Fruit fly (Drosophila melanogaster) whole organism, embryonic: Measurements from ENCODE around the gene Rbf2.

Source experiments
- Atf6 ChIP-seq: fragments of 200-800 bp; sonication (Bioruptor generic); IDR thresholded peaks from 2 replicates; pipeline ENCODE4 v1.3.6; 2022; ENCODE audit warnings: missing biosample characterization, missing genetic modification characterization
- BEAF-32 ChIP-seq: fragments of 200-800 bp; sonication (Bioruptor generic); optimal IDR thresholded peaks from 3 replicates; lab custom pipeline; 2017; ENCODE audit warnings: missing biosample characterization, missing genetic modification characterization, mild to moderate bottlenecking, moderate library complexity, missing genetic modification reagents
- Bgb ChIP-seq: fragments of 200-800 bp; sonication (Bioruptor generic); IDR thresholded peaks from 2 replicates; pipeline ENCODE4 v1.3.6; 2022; ENCODE audit warnings: missing biosample characterization, missing genetic modification characterization; ENCODE audit not compliant: partially characterized antibody
- CG1024 ChIP-seq: fragments of 200-800 bp; sonication (Bioruptor generic); IDR thresholded peaks from 2 replicates; pipeline ENCODE4 v1.3.6; 2022; ENCODE audit warnings: missing biosample characterization, missing genetic modification characterization
- CG10267 ChIP-seq: fragments of 200-800 bp; sonication (Bioruptor generic); optimal IDR thresholded peaks from 2 replicates; lab custom pipeline; 2018; ENCODE audit warnings: missing biosample characterization, mild to moderate bottlenecking, missing genetic modification characterization, moderate library complexity
- CG11695 ChIP-seq: fragments of 200-800 bp; sonication (Bioruptor generic); IDR thresholded peaks from 3 replicates; pipeline ENCODE4 v1.3.6; 2022; ENCODE audit warnings: missing biosample characterization, missing genetic modification characterization
- CG11723 ChIP-seq: fragments of 200-800 bp; sonication (Bioruptor generic); optimal IDR thresholded peaks from 2 replicates; lab custom pipeline; 2017; ENCODE audit warnings: missing biosample characterization, mild to moderate bottlenecking, missing genetic modification characterization
- CG12299 ChIP-seq: fragments of 200-800 bp; sonication (Bioruptor generic); optimal IDR thresholded peaks from 2 replicates; lab custom pipeline; 2018; ENCODE audit warnings: missing biosample characterization, mild to moderate bottlenecking, missing genetic modification characterization
- CG13287 ChIP-seq: fragments of 200-800 bp; sonication (Bioruptor generic); IDR thresholded peaks from 2 replicates; pipeline ENCODE4 v1.3.6; 2022; ENCODE audit warnings: missing biosample characterization, missing genetic modification characterization; ENCODE audit not compliant: partially characterized antibody
- CG14710 ChIP-seq: fragments of 200-800 bp; sonication (Bioruptor generic); optimal IDR thresholded peaks from 3 replicates; lab custom pipeline; 2019; ENCODE audit warnings: missing biosample characterization, mild to moderate bottlenecking, missing genetic modification characterization, moderate library complexity
- CG14860 ChIP-seq: fragments of 200-800 bp; sonication (Bioruptor generic); IDR thresholded peaks from 3 replicates; pipeline ENCODE4 v1.3.6; 2022; ENCODE audit warnings: missing biosample characterization, missing genetic modification characterization; ENCODE audit not compliant: partially characterized antibody
- CG15514 ChIP-seq: fragments of 200-800 bp; sonication (Bioruptor generic); optimal IDR thresholded peaks from 3 replicates; lab custom pipeline; 2017; ENCODE audit warnings: missing biosample characterization, missing genetic modification characterization, mild to moderate bottlenecking, moderate library complexity, missing genetic modification reagents
- CG1603 ChIP-seq: fragments of 200-800 bp; sonication (Bioruptor generic); optimal IDR thresholded peaks from 2 replicates; lab custom pipeline; 2019; ENCODE audit warnings: missing biosample characterization, mild to moderate bottlenecking, missing genetic modification characterization, moderate library complexity
- CG17328 ChIP-seq: fragments of 200-800 bp; sonication (Bioruptor generic); IDR thresholded peaks from 2 replicates; pipeline ENCODE4 v1.3.6; 2022; ENCODE audit warnings: missing biosample characterization, missing genetic modification characterization
- CG17829 ChIP-seq: fragments of 200-800 bp; optimal IDR thresholded peaks from 2 replicates; lab custom pipeline; 2019; ENCODE audit warnings: missing biosample characterization, mild to moderate bottlenecking, missing genetic modification characterization, moderate library complexity
- CG3281 ChIP-seq: fragments of 200-800 bp; sonication (Bioruptor generic); optimal IDR thresholded peaks from 3 replicates; lab custom pipeline; 2017; ENCODE audit warnings: missing biosample characterization, mild to moderate bottlenecking, missing genetic modification characterization
- CG34422 ChIP-seq: fragments of 200-800 bp; sonication (Bioruptor generic); IDR thresholded peaks from 3 replicates; pipeline ENCODE4 v1.3.6; 2022; ENCODE audit warnings: missing biosample characterization, missing genetic modification characterization
- CG3995 ChIP-seq: fragments of 200-800 bp; sonication (Bioruptor generic); optimal IDR thresholded peaks from 3 replicates; lab custom pipeline; 2016; ENCODE audit warnings: missing biosample characterization, missing genetic modification characterization
- CG42726 ChIP-seq: fragments of 200-800 bp; sonication (Bioruptor generic); IDR thresholded peaks from 2 replicates; pipeline ENCODE4 v1.3.6; 2022; ENCODE audit warnings: missing biosample characterization, missing genetic modification characterization; ENCODE audit not compliant: partially characterized antibody
- Dll ChIP-seq: fragments of 200-800 bp; sonication (Bioruptor generic); IDR thresholded peaks from 4 replicates; pipeline ENCODE4 v1.3.6; 2022; ENCODE audit warnings: missing biosample characterization, missing genetic modification characterization; ENCODE audit not compliant: partially characterized antibody
- Dp ChIP-seq: fragments of 200-800 bp; sonication (Bioruptor generic); optimal IDR thresholded peaks from 2 replicates; lab custom pipeline; 2018; ENCODE audit warnings: missing biosample characterization, mild to moderate bottlenecking, missing genetic modification characterization, moderate library complexity
- Ets65A ChIP-seq: fragments of 200-800 bp; sonication (Bioruptor generic); peaks from one replicate; lab custom pipeline; 2016; ENCODE audit warnings: missing biosample characterization, missing genetic modification characterization
- HHEX ChIP-seq: fragments of 200-800 bp; sonication (Bioruptor generic); optimal IDR thresholded peaks from 3 replicates; lab custom pipeline; 2017; ENCODE audit warnings: missing biosample characterization, mild to moderate bottlenecking, missing genetic modification characterization, missing genetic modification reagents
- Hmr ChIP-seq: fragments of 200-800 bp; sonication (Bioruptor generic); optimal IDR thresholded peaks from 3 replicates; lab custom pipeline; 2017; ENCODE audit warnings: mild to moderate bottlenecking, missing biosample characterization, missing genetic modification reagents, missing genetic modification characterization
- Lhr ChIP-seq: fragments of 200-800 bp; sonication (Bioruptor generic); optimal IDR thresholded peaks from 3 replicates; lab custom pipeline; 2017; ENCODE audit warnings: mild to moderate bottlenecking, missing biosample characterization, missing genetic modification reagents, missing genetic modification characterization
- Myb ChIP-seq: fragments of 200-800 bp; sonication (Bioruptor generic); optimal IDR thresholded peaks from 2 replicates; lab custom pipeline; 2016; ENCODE audit warnings: missing biosample characterization, missing genetic modification characterization
- NFAT ChIP-seq: fragments of 200-800 bp; sonication (Bioruptor generic); IDR thresholded peaks from 2 replicates; pipeline ENCODE4 v1.3.6; 2022; ENCODE audit warnings: missing biosample characterization, missing genetic modification characterization
- Opbp ChIP-seq: fragments of 200-800 bp; sonication (Bioruptor generic); IDR thresholded peaks from 3 replicates; pipeline ENCODE4 v1.3.6; 2022; ENCODE audit warnings: missing biosample characterization, missing genetic modification characterization; ENCODE audit not compliant: partially characterized antibody
- PHDP ChIP-seq: fragments of 200-800 bp; sonication (Bioruptor generic); optimal IDR thresholded peaks from 3 replicates; lab custom pipeline; 2018; ENCODE audit warnings: missing biosample characterization, mild to moderate bottlenecking, missing genetic modification characterization, moderate library complexity
- Scr ChIP-seq: fragments of 200-800 bp; sonication (Bioruptor generic); IDR thresholded peaks from 2 replicates; pipeline ENCODE4 v1.3.6; 2022; ENCODE audit warnings: missing biosample characterization, missing genetic modification characterization; ENCODE audit not compliant: partially characterized antibody
- Sry-δ ChIP-seq: fragments of 200-800 bp; sonication (Bioruptor generic); optimal IDR thresholded peaks from 2 replicates; lab custom pipeline; 2016; ENCODE audit warnings: missing biosample characterization, missing genetic modification characterization
- TFAM ChIP-seq: fragments of 200-800 bp; sonication (Bioruptor generic); optimal IDR thresholded peaks from 2 replicates; lab custom pipeline; 2017; ENCODE audit warnings: missing biosample characterization, missing genetic modification characterization, inconsistent platforms
- abd-A ChIP-seq: fragments of 200-800 bp; sonication (Bioruptor generic); optimal IDR thresholded peaks from 3 replicates; lab custom pipeline; 2019; ENCODE audit warnings: missing biosample characterization, mild to moderate bottlenecking, missing genetic modification characterization, moderate library complexity
- caup ChIP-seq: fragments of 200-800 bp; sonication (Bioruptor generic); optimal IDR thresholded peaks from 3 replicates; lab custom pipeline; 2017; ENCODE audit warnings: missing biosample characterization, mild to moderate bottlenecking, missing genetic modification characterization, moderate library complexity; ENCODE audit not compliant: severe bottlenecking
- chinmo ChIP-seq: fragments of 200-800 bp; sonication (Bioruptor generic); IDR thresholded peaks from 4 replicates; pipeline ENCODE4 v1.3.6; 2022; ENCODE audit warnings: missing biosample characterization, missing genetic modification characterization; ENCODE audit not compliant: partially characterized antibody
- crp ChIP-seq, 2 experiments: fragments of 200-800 bp; sonication (Bioruptor generic); optimal IDR thresholded peaks; 2 replicates in 1 of 2; 3 replicates in 1 of 2; lab custom pipeline; 2017; ENCODE audit warnings: missing biosample characterization in 2 of 2, missing genetic modification characterization in 2 of 2, mild to moderate bottlenecking in 1 of 2, moderate library complexity in 1 of 2
- exex ChIP-seq: fragments of 200-800 bp; sonication (Bioruptor generic); optimal IDR thresholded peaks from 4 replicates; lab custom pipeline; 2018; ENCODE audit warnings: missing biosample characterization, mild to moderate bottlenecking, missing genetic modification characterization, moderate library complexity
- ftz-f1 ChIP-seq: fragments of 200-800 bp; sonication (Bioruptor generic); optimal IDR thresholded peaks from 2 replicates; lab custom pipeline; 2016; ENCODE audit warnings: missing biosample characterization, missing genetic modification characterization
- gfzf ChIP-seq: fragments of 200-800 bp; sonication (Bioruptor generic); optimal IDR thresholded peaks from 2 replicates; lab custom pipeline; 2016; ENCODE audit warnings: missing biosample characterization, mild to moderate bottlenecking, missing genetic modification characterization, moderate library complexity
- hth ChIP-seq: fragments of >200 bp; optimal IDR thresholded peaks from 2 replicates; lab custom pipeline; 2017; ENCODE audit warnings: inconsistent platforms
- kni ChIP-seq: fragments of 200-800 bp; sonication (Bioruptor generic); optimal IDR thresholded peaks from 3 replicates; lab custom pipeline; 2017; ENCODE audit warnings: mild to moderate bottlenecking, missing biosample characterization, missing genetic modification reagents, missing genetic modification characterization
- knrl ChIP-seq: fragments of 200-800 bp; sonication (Bioruptor generic); IDR thresholded peaks from 3 replicates; pipeline ENCODE4 v1.3.6; 2022; ENCODE audit warnings: missing biosample characterization, missing genetic modification characterization; ENCODE audit not compliant: partially characterized antibody
- nmo ChIP-seq: fragments of 200-800 bp; sonication (Bioruptor generic); optimal IDR thresholded peaks from 2 replicates; lab custom pipeline; 2018; ENCODE audit warnings: missing biosample characterization, mild to moderate bottlenecking, missing genetic modification characterization, moderate library complexity
- sisA ChIP-seq: fragments of 200-800 bp; sonication (Bioruptor generic); IDR thresholded peaks from 2 replicates; pipeline ENCODE4 v1.3.6; 2022; ENCODE audit warnings: missing biosample characterization, missing genetic modification characterization
- sob ChIP-seq: fragments of 200-800 bp; sonication (Bioruptor generic); IDR thresholded peaks from 2 replicates; pipeline ENCODE4 v1.3.6; 2022; ENCODE audit warnings: missing biosample characterization, missing genetic modification characterization
- sr ChIP-seq: fragments of 200-800 bp; sonication (Bioruptor generic); IDR thresholded peaks from 3 replicates; pipeline ENCODE4 v1.3.6; 2022; ENCODE audit warnings: missing biosample characterization, missing genetic modification characterization
- toy ChIP-seq: fragments of 200-800 bp; sonication (Bioruptor generic); IDR thresholded peaks from 2 replicates; pipeline ENCODE4 v1.3.6; 2022; ENCODE audit warnings: missing biosample characterization, missing genetic modification characterization
- wdn ChIP-seq: fragments of 200-800 bp; sonication (Bioruptor generic); IDR thresholded peaks from 2 replicates; pipeline ENCODE4 v1.3.6; 2022; ENCODE audit warnings: missing biosample characterization, missing genetic modification characterization
- wor ChIP-seq: fragments of 200-800 bp; sonication (Bioruptor generic); IDR thresholded peaks from 2 replicates; pipeline ENCODE4 v1.3.6; 2022; ENCODE audit warnings: missing biosample characterization, missing genetic modification characterization
- zen ChIP-seq: fragments of 200-800 bp; sonication (Bioruptor generic); optimal IDR thresholded peaks from 3 replicates; lab custom pipeline; 2018; ENCODE audit warnings: missing biosample characterization, mild to moderate bottlenecking, missing genetic modification characterization, moderate library complexity
- zen2 ChIP-seq: fragments of 200-800 bp; sonication (Bioruptor generic); IDR thresholded peaks from 3 replicates; pipeline ENCODE4 v1.3.6; 2022; ENCODE audit warnings: missing biosample characterization, missing genetic modification characterization; ENCODE audit not compliant: partially characterized antibody

Gene Rbf2

DNA sequence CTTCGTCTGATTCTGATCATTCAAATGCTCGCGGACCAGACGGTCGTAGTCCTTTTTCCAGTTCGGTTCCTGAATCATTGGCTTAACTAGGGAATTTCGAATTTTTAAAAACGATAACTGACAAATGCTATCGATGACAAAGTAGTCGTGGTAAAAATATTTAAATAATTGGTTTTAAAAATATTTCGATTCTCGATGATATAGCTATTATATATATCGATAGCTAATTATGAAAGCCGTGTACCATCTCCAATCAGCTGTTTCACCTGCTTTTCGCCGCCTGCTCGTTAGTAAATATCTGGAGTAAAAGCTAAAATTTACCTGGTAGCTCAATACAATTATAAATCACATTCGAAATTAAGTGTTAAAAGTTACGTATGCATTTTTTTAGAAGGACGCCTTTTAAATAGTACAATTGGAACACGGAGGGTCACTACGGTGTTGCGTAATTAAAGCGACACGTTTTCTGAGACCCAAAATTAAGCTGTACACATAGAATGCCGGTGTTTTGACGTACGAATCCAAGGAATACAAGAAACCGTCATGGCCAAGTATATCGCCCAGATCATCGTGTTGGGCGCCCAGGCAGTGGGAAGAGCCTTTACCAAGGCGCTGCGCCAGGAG, 31.5 kb upstream of the Rbf2 start, which contains the start of the genes CG5478 and blp (continued):
- TF ChIP-seq CG10267, result peak; percentile 27
- TF ChIP-seq Bgb (GFP tag; lab: Robert Waterston, UW), result peak; percentile 93
- no peak for TF ChIP-seq Atf6 (GFP tag; lab: Robert Waterston, UW)
- no peak for TF ChIP-seq hth (lab: Kevin White, UChicago)
- peak; percentile 21 for TF ChIP-seq CG17829
- peak; percentile 15 for TF ChIP-seq CG14710 (tag; lab: Kevin White, UChicago)
- TF ChIP-seq exex (tag; lab: Kevin White, UChicago), result no peak
- no peak for TF ChIP-seq Hmr (GFP tag; lab: Kevin White, UChicago)
- no peak for TF ChIP-seq wdn
- peak; percentile 94 for TF ChIP-seq Dll (GFP tag; lab: Robert Waterston, UW)
- peak; percentile 7 for TF ChIP-seq PHDP (tag; lab: Kevin White, UChicago)
- 0 out of 2 replicates have a peak, but pooled peaks have one; percentile 11 for TF ChIP-seq sob
- TF ChIP-seq sr (GFP tag; lab: Robert Waterston, UW), result no peak
- TF ChIP-seq CG42726 (GFP tag; lab: Robert Waterston, UW), result peak; percentile 33; the same call in 1 of the 2 replicates
- no peak for TF ChIP-seq TFAM (GFP tag; lab: Kevin White, UChicago)
- peak; percentile 91 for TF ChIP-seq zen2
- TF ChIP-seq CG1603, result peak; percentile 31
- peak; percentile 34; the same call in 1 of the 3 replicates for TF ChIP-seq CG34422 (GFP tag; lab: Robert Waterston, UW)
- TF ChIP-seq nmo (GFP tag; lab: Kevin White, UChicago), result peak; percentile 30
- TF ChIP-seq CG11723, result no peak
- peak; percentile 88 for TF ChIP-seq Opbp
- peak; percentile 88 for TF ChIP-seq Dp (GFP tag; lab: Kevin White, UChicago)
- TF ChIP-seq knrl (GFP tag; lab: Robert Waterston, UW), result peak; percentile 78
- no peak for TF ChIP-seq gfzf (GFP tag; lab: Kevin White, UChicago)
- peak; percentile 87 for TF ChIP-seq chinmo
- TF ChIP-seq zen, result peak; percentile 62
- peak; percentile 23 for TF ChIP-seq CG12299 (tag; lab: Kevin White, UChicago)
- TF ChIP-seq crp (GFP tag; optimal IDR thresholded peaks at IDR 0.05; lab: Kevin White, UChicago), result peak; percentile 66 to 94
- peak; percentile 98 for TF ChIP-seq CG13287
- peak; percentile 55 for TF ChIP-seq Myb (GFP tag; lab: Kevin White, UChicago)
- peak; percentile 97 for TF ChIP-seq CG3995
- peak; percentile 26 for TF ChIP-seq kni (GFP tag; lab: Kevin White, UChicago)
- TF ChIP-seq CG14860 (GFP tag; lab: Robert Waterston, UW), result peak; percentile 92
- peak; percentile 73 for TF ChIP-seq abd-A
- TF ChIP-seq wor (GFP tag; lab: Robert Waterston, UW), result no peak
- peak; percentile 5 for TF ChIP-seq CG15514
- TF ChIP-seq Scr, result peak; percentile 87
- TF ChIP-seq HHEX, result no peak

DNA sequence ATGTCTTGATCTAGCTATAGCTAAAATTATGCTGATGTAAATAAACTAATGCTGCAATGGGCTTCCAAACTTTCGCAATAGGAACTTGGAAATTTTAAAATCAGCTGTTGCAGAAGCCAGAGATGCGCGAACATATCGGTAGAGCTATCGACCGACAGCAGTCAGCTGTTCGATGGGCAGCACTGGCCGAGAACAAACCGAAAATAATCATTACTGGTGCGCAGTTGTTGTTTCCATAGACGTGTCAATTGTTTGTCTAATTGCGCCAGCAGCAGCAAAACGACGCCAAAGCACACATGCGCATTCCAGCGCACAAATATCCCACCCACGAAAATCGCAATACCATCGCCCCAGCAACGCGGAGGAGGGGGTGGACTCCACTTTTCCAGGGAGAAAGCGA, 30.3 kb upstream of the Rbf2 start, which contains the start of gene Sap47:
Sap47 (plus strand) TSS at position 149 of the 400 bp plus-strand sequence.
- TF ChIP-seq CG3281 (GFP tag; lab: Kevin White, UChicago) (no peak), BEAF-32 (peak; percentile 83), CG11695 (GFP tag; lab: Robert Waterston, UW) (peak; percentile 32; the same call in 1 of the 3 replicates), CG10267 (peak; percentile 5), Ets65A (GFP tag; lab: Kevin White, UChicago) (no peak), Sry-δ (peak; percentile 80), Lhr (GFP tag; lab: Kevin White, UChicago) (no peak), NFAT (GFP tag; lab: Robert Waterston, UW) (no peak), CG14710 (tag; lab: Kevin White, UChicago) (peak; percentile 17), ftz-f1 (GFP tag; lab: Kevin White, UChicago) (no peak), sisA (GFP tag; lab: Robert Waterston, UW) (no peak), CG17328 (no peak), caup (GFP tag; lab: Kevin White, UChicago) (no peak), CG1024 (GFP tag; lab: Robert Waterston, UW) (no peak), toy (GFP tag; lab: Robert Waterston, UW) (no peak)
